Worm (Caenorhabditis elegans): Measurements from ENCODE around the gene B0361.3.

Gene B0361.3

ce11 chrIII:7281179-7281578, at the start of gene B0361.3:
Gene B0361.3 (plus strand): TSS chrIII:7281462.
- no peak for TF ChIP-seq W03F9.2 (tag; optimal IDR thresholded peaks at IDR 0.05)
- TF ChIP-seq him-1 (tag; optimal IDR thresholded peaks at IDR 0.05), result no peak
- TF ChIP-seq dao-5 (tag; optimal IDR thresholded peaks at IDR 0.05), result no peak

- TF ChIP-seq dao-5 (tag; optimal IDR thresholded peaks at IDR 0.05) (no peak), W03F9.2 (tag; optimal IDR thresholded peaks at IDR 0.05) (no peak), him-1 (tag; optimal IDR thresholded peaks at IDR 0.05) (no peak)
Measured at ce11 chrIII:7232782-7233181, 48.5 kb upstream of the B0361.3 start, which contains the start of gene adr-2. Gene adr-2 (minus strand): TSS chrIII:7232882.

- TF ChIP-seq dao-5 (tag; optimal IDR thresholded peaks at IDR 0.05), result no peak
- peak; percentile 88 for TF ChIP-seq W03F9.2 (tag; optimal IDR thresholded peaks at IDR 0.05)
Measured at ce11 chrIII:7234148-7234547, 47.1 kb upstream of the B0361.3 start, which contains the start of gene ndus-8. Gene ndus-8 (minus strand): TSS chrIII:7234202.

ce11 chrIII:7238727-7239126, 42.5 kb upstream of the B0361.3 start, which contains the start of gene pars-1:
Gene pars-1 (plus strand): TSS chrIII:7239027.
- TF ChIP-seq W03F9.2 (tag; optimal IDR thresholded peaks at IDR 0.05), result no peak

- TF ChIP-seq him-1 (tag; optimal IDR thresholded peaks at IDR 0.05) (no peak), dao-5 (tag; optimal IDR thresholded peaks at IDR 0.05) (no peak), W03F9.2 (tag; optimal IDR thresholded peaks at IDR 0.05) (no peak)
Measured at ce11 chrIII:7239416-7239815, 41.8 kb upstream of the B0361.3 start.

ce11 chrIII:7241065-7241464, 40.2 kb upstream of the B0361.3 start, which contains the start of gene ztf-31:
Gene ztf-31 (plus strand): TSS chrIII:7241365.
- TF ChIP-seq dao-5 (tag; optimal IDR thresholded peaks at IDR 0.05) (no peak), W03F9.2 (tag; optimal IDR thresholded peaks at IDR 0.05) (no peak), him-1 (tag; optimal IDR thresholded peaks at IDR 0.05) (no peak)

- TF ChIP-seq dao-5 (tag; optimal IDR thresholded peaks at IDR 0.05) (no peak), him-1 (tag; optimal IDR thresholded peaks at IDR 0.05) (no peak), W03F9.2 (tag; optimal IDR thresholded peaks at IDR 0.05) (no peak)
Measured at ce11 chrIII:7242988-7243387, 38.3 kb upstream of the B0361.3 start, which contains the start of gene osm-10. Gene osm-10 (plus strand): TSS chrIII:7243280.

- no peak for TF ChIP-seq W03F9.2 (tag; optimal IDR thresholded peaks at IDR 0.05)
- no peak for TF ChIP-seq him-1 (tag; optimal IDR thresholded peaks at IDR 0.05)
- no peak for TF ChIP-seq dao-5 (tag; optimal IDR thresholded peaks at IDR 0.05)
Measured at ce11 chrIII:7246389-7246788, 34.9 kb upstream of the B0361.3 start.

ce11 chrIII:7247740-7248139, 33.5 kb upstream of the B0361.3 start, which contains the start of gene zmp-6:
Gene zmp-6 (minus strand): TSS chrIII:7247840.
- TF ChIP-seq W03F9.2 (tag; optimal IDR thresholded peaks at IDR 0.05) (no peak), him-1 (tag; optimal IDR thresholded peaks at IDR 0.05) (no peak), dao-5 (tag; optimal IDR thresholded peaks at IDR 0.05) (no peak)

ce11 chrIII:7253669-7254068, 27.6 kb upstream of the B0361.3 start:
- no peak for TF ChIP-seq him-1 (tag; optimal IDR thresholded peaks at IDR 0.05)
- no peak for TF ChIP-seq dao-5 (tag; optimal IDR thresholded peaks at IDR 0.05)
- no peak for TF ChIP-seq W03F9.2 (tag; optimal IDR thresholded peaks at IDR 0.05)

ce11 chrIII:7258931-7259330, 22.3 kb upstream of the B0361.3 start, which contains the start of gene B0361.4:
Gene B0361.4 (plus strand): TSS chrIII:7258991.
- TF ChIP-seq W03F9.2 (tag; optimal IDR thresholded peaks at IDR 0.05), result no peak
- no peak for TF ChIP-seq him-1 (tag; optimal IDR thresholded peaks at IDR 0.05)
- TF ChIP-seq dao-5 (tag; optimal IDR thresholded peaks at IDR 0.05), result no peak

ce11 chrIII:7262592-7262991, 18.7 kb upstream of the B0361.3 start:
- no peak for TF ChIP-seq him-1 (tag; optimal IDR thresholded peaks at IDR 0.05)
- no peak for TF ChIP-seq dao-5 (tag; optimal IDR thresholded peaks at IDR 0.05)
- no peak for TF ChIP-seq W03F9.2 (tag; optimal IDR thresholded peaks at IDR 0.05)

ce11 chrIII:7263028-7263427, 18.2 kb upstream of the B0361.3 start:
- TF ChIP-seq W03F9.2 (tag; optimal IDR thresholded peaks at IDR 0.05), result no peak
- TF ChIP-seq dao-5 (tag; optimal IDR thresholded peaks at IDR 0.05), result no peak
- TF ChIP-seq him-1 (tag; optimal IDR thresholded peaks at IDR 0.05), result no peak

- TF ChIP-seq him-1 (tag; optimal IDR thresholded peaks at IDR 0.05) (no peak), W03F9.2 (tag; optimal IDR thresholded peaks at IDR 0.05) (no peak), dao-5 (tag; optimal IDR thresholded peaks at IDR 0.05) (no peak)
Measured at ce11 chrIII:7271083-7271482, 10.2 kb upstream of the B0361.3 start.

- TF ChIP-seq him-1 (tag; optimal IDR thresholded peaks at IDR 0.05), result no peak
- TF ChIP-seq W03F9.2 (tag; optimal IDR thresholded peaks at IDR 0.05), result no peak
- TF ChIP-seq dao-5 (tag; optimal IDR thresholded peaks at IDR 0.05), result no peak
Measured at ce11 chrIII:7272088-7272487, 9.2 kb upstream of the B0361.3 start.
